Worm (Caenorhabditis elegans): ENCODE measurements around the gene cul-2.

cul-2 gene

DNA sequence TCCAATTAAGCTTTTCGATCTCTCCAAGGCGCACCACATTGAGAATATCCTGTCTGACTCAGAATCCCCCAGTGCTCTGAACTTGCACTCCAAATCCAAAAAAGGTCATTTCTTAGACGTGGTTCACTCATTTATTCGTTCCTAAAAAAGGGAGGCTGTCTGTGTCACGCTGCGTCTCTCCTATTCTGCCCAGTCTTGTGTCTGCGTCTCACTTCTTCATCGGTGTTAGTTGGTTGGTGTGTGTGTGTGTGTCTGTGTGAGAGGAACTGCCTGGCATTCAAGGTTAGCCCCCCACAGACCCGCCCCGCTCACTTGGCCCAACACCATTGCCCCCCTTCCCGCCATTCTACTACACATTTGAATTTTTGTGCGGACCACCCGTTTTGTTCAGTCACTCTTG lies 30.4 kb downstream of the cul-2 start:
- TF ChIP-seq hlh-30 (tag; optimal IDR thresholded peaks at IDR 0.05; ENCODE audit: insufficient read depth) (peak; percentile 54), T23F11.4 (GFP tag; optimal IDR thresholded peaks at IDR 0.05) (no peak), ceh-18 (tag; optimal IDR thresholded peaks at IDR 0.05) (no peak), tbx-2 (tag; optimal IDR thresholded peaks at IDR 0.05) (peak; percentile 33), sox-2 (GFP tag; IDR thresholded peaks at IDR 0.05) (no peak), C38D4.7 (GFP tag; optimal IDR thresholded peaks at IDR 0.05) (no peak), ref-2 (tag; optimal IDR thresholded peaks at IDR 0.05) (no peak), ahr-1 (tag; optimal IDR thresholded peaks at IDR 0.05) (no peak), ets-4 (tag; optimal IDR thresholded peaks at IDR 0.05) (no peak), ama-1 (optimal IDR thresholded peaks at IDR 0.05) (peak; percentile 14), ceh-31 (tag; optimal IDR thresholded peaks at IDR 0.05) (peak; percentile 33), pat-9 (tag; optimal IDR thresholded peaks at IDR 0.05) (no peak), fax-1 (tag; optimal IDR thresholded peaks at IDR 0.05) (no peak), ztf-16 (tag; optimal IDR thresholded peaks at IDR 0.05) (no peak), pros-1 (tag; optimal IDR thresholded peaks at IDR 0.05) (peak; percentile 23), ceh-2 (tag; optimal IDR thresholded peaks at IDR 0.05) (no peak), che-1 (tag; optimal IDR thresholded peaks at IDR 0.05) (no peak), dmd-4 (tag; optimal IDR thresholded peaks at IDR 0.05; ENCODE audit: borderline replicate concordance) (no peak), pax-1 (tag; optimal IDR thresholded peaks at IDR 0.05) (no peak), madf-2 (tag; optimal IDR thresholded peaks at IDR 0.05) (peak; percentile 2), unc-55 (GFP tag; optimal IDR thresholded peaks at IDR 0.05) (peak; percentile 34), C08G9.2 (tag; optimal IDR thresholded peaks at IDR 0.05) (no peak), ceh-19 (GFP tag; optimal IDR thresholded peaks at IDR 0.05) (peak; percentile 58), ceh-6 (GFP tag; optimal IDR thresholded peaks at IDR 0.05) (no peak), zip-5 (tag; optimal IDR thresholded peaks at IDR 0.05) (no peak), unc-42 (tag; optimal IDR thresholded peaks at IDR 0.05) (no peak), lin-11 (tag; optimal IDR thresholded peaks at IDR 0.05) (no peak), pha-2 (tag; optimal IDR thresholded peaks at IDR 0.05) (no peak), hlh-13 (GFP tag; optimal IDR thresholded peaks at IDR 0.05) (no peak), fkh-10 (GFP tag; optimal IDR thresholded peaks at IDR 0.05) (no peak), dve-1 (tag; optimal IDR thresholded peaks at IDR 0.05) (peak; percentile 1), F13H6.1 (tag; optimal IDR thresholded peaks at IDR 0.05) (no peak), nfya-1 (tag; optimal IDR thresholded peaks at IDR 0.05) (peak; percentile 73)

DNA sequence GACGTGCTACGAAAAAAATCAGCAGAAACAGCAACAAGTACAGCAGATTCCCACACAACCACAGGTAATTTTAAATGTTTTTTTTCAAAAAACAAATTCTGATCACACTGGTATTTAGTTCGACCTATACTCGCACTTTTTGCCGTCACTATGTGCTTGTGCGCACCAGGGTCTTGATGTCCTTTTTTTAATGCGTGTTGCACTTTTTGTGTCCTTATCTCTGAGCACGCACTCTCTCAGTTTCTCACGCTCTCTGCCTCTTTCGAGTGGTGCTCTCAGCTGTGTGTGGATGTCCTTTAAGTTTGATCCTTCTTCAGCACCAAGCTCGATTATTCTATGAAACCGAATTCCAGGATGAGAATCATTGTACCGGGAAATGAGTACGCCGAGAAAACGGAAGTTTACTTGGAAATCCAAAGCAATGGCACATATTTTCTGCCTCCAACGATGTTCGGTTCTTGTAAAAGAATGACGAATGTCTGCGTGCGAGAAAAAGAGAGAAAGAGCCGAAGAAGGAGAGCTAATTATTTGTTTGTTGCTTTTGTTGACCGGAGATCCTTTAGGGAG lies 31.4 kb downstream of the cul-2 start:
- TF ChIP-seq ceh-22 (tag; optimal IDR thresholded peaks at IDR 0.05) (peak; percentile 6), che-1 (tag; optimal IDR thresholded peaks at IDR 0.05) (no peak)

DNA sequence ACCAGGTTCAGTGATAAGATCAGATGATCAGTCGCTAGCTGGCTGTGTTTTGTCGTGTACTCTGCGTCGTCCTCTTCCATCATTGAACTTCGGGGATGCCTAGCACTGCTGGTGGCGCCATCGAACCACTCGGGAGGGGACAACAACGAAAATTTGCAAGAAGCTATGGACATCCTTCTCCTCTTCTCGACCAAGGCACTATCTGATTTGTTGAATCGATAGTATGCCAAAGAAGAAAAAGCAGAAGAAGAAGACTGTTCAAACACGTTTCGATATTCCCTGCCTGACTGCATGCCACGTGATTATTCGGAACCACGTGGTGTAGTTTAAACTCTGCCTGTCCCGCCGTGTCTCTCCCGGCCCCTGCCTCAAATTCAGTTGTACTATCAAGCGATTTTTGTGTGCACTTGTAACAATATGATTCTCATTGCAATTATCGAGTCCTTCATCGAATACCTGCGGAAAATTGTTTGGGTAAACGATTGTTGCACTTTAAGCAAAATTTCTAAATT lies 32.2 kb downstream of the cul-2 start:
- TF ChIP-seq unc-42 (tag; optimal IDR thresholded peaks at IDR 0.05) (no peak), dmd-4 (tag; optimal IDR thresholded peaks at IDR 0.05; ENCODE audit: borderline replicate concordance) (no peak), zip-5 (tag; optimal IDR thresholded peaks at IDR 0.05) (no peak), T23F11.4 (GFP tag; optimal IDR thresholded peaks at IDR 0.05) (no peak), C08G9.2 (tag; optimal IDR thresholded peaks at IDR 0.05) (no peak), hlh-30 (tag; optimal IDR thresholded peaks at IDR 0.05; ENCODE audit: insufficient read depth) (peak; percentile 56), ceh-18 (tag; optimal IDR thresholded peaks at IDR 0.05) (peak; percentile 26), ceh-48 (tag; optimal IDR thresholded peaks at IDR 0.05) (no peak), tbx-2 (tag; optimal IDR thresholded peaks at IDR 0.05) (peak; percentile 22)

DNA sequence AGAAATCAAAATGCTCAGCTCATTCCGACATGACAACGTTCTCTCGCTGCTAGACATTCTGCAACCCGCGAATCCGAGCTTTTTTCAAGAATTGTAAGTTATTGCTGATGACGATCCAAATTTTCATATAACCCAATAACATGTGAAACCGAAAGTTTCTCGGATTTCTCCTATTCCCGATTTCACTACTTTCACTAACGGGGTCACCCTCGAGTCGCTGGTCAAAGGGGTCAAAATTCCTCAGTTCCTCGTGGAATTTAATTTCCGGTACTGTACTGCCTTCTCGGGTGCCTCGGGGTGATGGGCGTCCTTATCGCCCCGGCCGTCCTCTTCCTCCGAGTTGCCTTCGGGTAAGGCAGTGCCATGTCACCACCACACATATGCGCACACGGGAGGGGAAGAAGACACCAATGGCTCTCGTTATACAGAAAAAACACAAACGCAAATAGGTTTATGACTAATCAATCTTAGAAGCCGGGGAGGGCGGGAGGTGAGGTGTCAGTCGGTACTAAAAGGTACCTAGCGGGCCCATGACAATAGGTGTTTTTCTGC lies 33.2 kb downstream of the cul-2 start:
- TF ChIP-seq fkh-10 (GFP tag; optimal IDR thresholded peaks at IDR 0.05) (no peak), elt-2 (tag; optimal IDR thresholded peaks at IDR 0.05) (no peak), ama-1 (optimal IDR thresholded peaks at IDR 0.05) (no peak), unc-42 (tag; optimal IDR thresholded peaks at IDR 0.05) (peak; percentile 5), ceh-6 (GFP tag; optimal IDR thresholded peaks at IDR 0.05) (peak; percentile 0), ztf-16 (tag; optimal IDR thresholded peaks at IDR 0.05) (peak; percentile 29), ceh-22 (tag; optimal IDR thresholded peaks at IDR 0.05) (no peak), dve-1 (tag; optimal IDR thresholded peaks at IDR 0.05) (no peak), dmd-4 (tag; optimal IDR thresholded peaks at IDR 0.05; ENCODE audit: borderline replicate concordance) (no peak), sdc-2 (tag; optimal IDR thresholded peaks at IDR 0.05) (peak; percentile 23), tbx-2 (tag; optimal IDR thresholded peaks at IDR 0.05) (peak; percentile 6), nhr-11 (tag; optimal IDR thresholded peaks at IDR 0.05) (no peak), sox-4 (tag; optimal IDR thresholded peaks at IDR 0.05) (no peak), fkh-6 (tag; optimal IDR thresholded peaks at IDR 0.05) (no peak)

Data from whole organism, late embryonic.